Fruit fly (Drosophila melanogaster) Kc167 (cell line): ENCODE results near the gene Agpat3.

ENCODE experiments used
- Myc ChIP-seq: fragments of >200 bp; optimal IDR thresholded peaks from 2 replicates; lab custom pipeline; 2017; ENCODE audit warnings: missing external identifiers
- Sin3A ChIP-seq: fragments of >200 bp; optimal IDR thresholded peaks from 2 replicates; lab custom pipeline; 2018; ENCODE audit warnings: missing external identifiers
- h ChIP-seq: fragments of >200 bp; optimal IDR thresholded peaks from 3 replicates; lab custom pipeline; 2018; ENCODE audit warnings: missing external identifiers
- insv ChIP-seq: fragments of >200 bp; optimal IDR thresholded peaks from 3 replicates; lab custom pipeline; 2018; ENCODE audit warnings: missing external identifiers
- psq ChIP-seq: fragments of >200 bp; optimal IDR thresholded peaks from 2 replicates; lab custom pipeline; 2017; ENCODE audit warnings: missing external identifiers
- ttk ChIP-seq: sonication (Bioruptor generic); optimal IDR thresholded peaks from 2 replicates; lab custom pipeline; 2017; ENCODE audit warnings: missing external identifiers

The Agpat3 gene

dm6 chr3L:16385880-16386584 is at the start of gene Agpat3, which contains the start of gene RAF2:
Gene Agpat3 (minus strand): TSS chr3L:16385957.
Gene RAF2 (plus strand): TSS chr3L:16386327.
- TF ChIP-seq Sin3A (lab: Kevin White, UChicago) (no peak), ttk (lab: Kevin White, UChicago) (no peak), insv (lab: Kevin White, UChicago) (no peak)

- TF ChIP-seq h (lab: Kevin White, UChicago), result no peak
- no peak for TF ChIP-seq insv (lab: Kevin White, UChicago)
- TF ChIP-seq Myc, result no peak
- no peak for TF ChIP-seq Sin3A (lab: Kevin White, UChicago)
- no peak for TF ChIP-seq psq (lab: Kevin White, UChicago)
- no peak for TF ChIP-seq ttk (lab: Kevin White, UChicago)
Observed at dm6 chr3L:16433556-16433955, 47.8 kb upstream of the Agpat3 start.

- no peak for TF ChIP-seq psq (lab: Kevin White, UChicago)
- no peak for TF ChIP-seq insv (lab: Kevin White, UChicago)
- TF ChIP-seq Myc, result no peak
- no peak for TF ChIP-seq Sin3A (lab: Kevin White, UChicago)
- no peak for TF ChIP-seq h (lab: Kevin White, UChicago)
- no peak for TF ChIP-seq ttk (lab: Kevin White, UChicago)
Observed at dm6 chr3L:16431056-16431455, 45.3 kb upstream of the Agpat3 start.

dm6 chr3L:16429451-16429850 is 43.7 kb upstream of the Agpat3 start:
- TF ChIP-seq ttk (lab: Kevin White, UChicago) (no peak), Sin3A (lab: Kevin White, UChicago) (no peak), insv (lab: Kevin White, UChicago) (no peak), Myc (no peak), h (lab: Kevin White, UChicago) (no peak), psq (lab: Kevin White, UChicago) (no peak)

dm6 chr3L:16419059-16419773 is 33.5 kb upstream of the Agpat3 start, which contains the start of the genes TyrRS and CG33158:
Gene TyrRS (minus strand): TSS chr3L:16419302.
Gene CG33158 (plus strand): TSS chr3L:16419597.
- TF ChIP-seq ttk (lab: Kevin White, UChicago), result no peak
- TF ChIP-seq insv (lab: Kevin White, UChicago), result no peak

dm6 chr3L:16417024-16417423 is 31.3 kb upstream of the Agpat3 start, which contains the start of gene GluRS-m:
Gene GluRS-m (minus strand): TSS chr3L:16417177.
- TF ChIP-seq Sin3A (lab: Kevin White, UChicago) (no peak), ttk (lab: Kevin White, UChicago) (no peak), psq (lab: Kevin White, UChicago) (no peak), h (lab: Kevin White, UChicago) (no peak), insv (lab: Kevin White, UChicago) (no peak), Myc (no peak)

- TF ChIP-seq h (lab: Kevin White, UChicago), result no peak
- TF ChIP-seq Myc, result no peak
Observed at dm6 chr3L:16412394-16412950, 26.7 kb upstream of the Agpat3 start, which contains the start of gene Serinc. Gene Serinc (plus strand): TSS chr3L:16412722.

dm6 chr3L:16411566-16411965 is 25.8 kb upstream of the Agpat3 start, which contains the start of gene fax:
Gene fax (minus strand): TSS chr3L:16411828.
- no peak for TF ChIP-seq psq (lab: Kevin White, UChicago)
- no peak for TF ChIP-seq Myc
- no peak for TF ChIP-seq insv (lab: Kevin White, UChicago)
- no peak for TF ChIP-seq ttk (lab: Kevin White, UChicago)
- TF ChIP-seq h (lab: Kevin White, UChicago), result no peak
- TF ChIP-seq Sin3A (lab: Kevin White, UChicago), result no peak

- TF ChIP-seq ttk (lab: Kevin White, UChicago), result no peak
- no peak for TF ChIP-seq Sin3A (lab: Kevin White, UChicago)
- TF ChIP-seq h (lab: Kevin White, UChicago), result no peak
- no peak for TF ChIP-seq Myc
- no peak for TF ChIP-seq insv (lab: Kevin White, UChicago)
- no peak for TF ChIP-seq psq (lab: Kevin White, UChicago)
Observed at dm6 chr3L:16410234-16411119, 24.7 kb upstream of the Agpat3 start.

- TF ChIP-seq psq (lab: Kevin White, UChicago) (no peak), ttk (lab: Kevin White, UChicago) (no peak), h (lab: Kevin White, UChicago) (no peak), insv (lab: Kevin White, UChicago) (no peak), Sin3A (lab: Kevin White, UChicago) (no peak), Myc (no peak)
Observed at dm6 chr3L:16409440-16410233, 23.9 kb upstream of the Agpat3 start.
